Fruit fly (Drosophila melanogaster) whole organism, embryonic: ENCODE data around the gene Tfb4.
A peak's percentile ranks its signal among the peaks of the same experiment; 100 is the strongest.

ENCODE experiments used
- B-H1 ChIP-seq: fragments of 200-800 bp; sonication (Bioruptor generic); IDR thresholded peaks from 3 replicates; pipeline ENCODE4 v1.3.6; 2022; ENCODE audit warnings: missing biosample characterization, missing genetic modification characterization
- Bgb ChIP-seq: fragments of 200-800 bp; sonication (Bioruptor generic); IDR thresholded peaks from 2 replicates; pipeline ENCODE4 v1.3.6; 2022; ENCODE audit warnings: missing biosample characterization, missing genetic modification characterization; ENCODE audit not compliant: partially characterized antibody
- CG10209 ChIP-seq: fragments of 200-800 bp; sonication (Bioruptor generic); optimal IDR thresholded peaks from 3 replicates; lab custom pipeline; 2017; ENCODE audit warnings: missing biosample characterization, mild to moderate bottlenecking, missing genetic modification characterization, missing genetic modification reagents
- CG10979 ChIP-seq: fragments of 200-800 bp; sonication (Bioruptor generic); optimal IDR thresholded peaks from 2 replicates; lab custom pipeline; 2018; ENCODE audit warnings: missing biosample characterization, mild to moderate bottlenecking, missing genetic modification characterization, moderate library complexity
- CG11504 ChIP-seq: fragments of 200-800 bp; sonication (Bioruptor generic); optimal IDR thresholded peaks from 3 replicates; lab custom pipeline; 2019; ENCODE audit warnings: missing biosample characterization, mild to moderate bottlenecking, missing genetic modification characterization, moderate library complexity
- CG12659 ChIP-seq: fragments of 200-800 bp; sonication (Bioruptor generic); optimal IDR thresholded peaks from 3 replicates; lab custom pipeline; 2017; ENCODE audit warnings: mild to moderate bottlenecking, missing biosample characterization, missing genetic modification reagents, missing genetic modification characterization
- CG13775 ChIP-seq: fragments of 200-800 bp; sonication (Bioruptor generic); optimal IDR thresholded peaks from 3 replicates; lab custom pipeline; 2017; ENCODE audit warnings: missing biosample characterization, mild to moderate bottlenecking, missing genetic modification characterization
- CG15269 ChIP-seq: fragments of 200-800 bp; sonication (Bioruptor generic); optimal IDR thresholded peaks from 2 replicates; lab custom pipeline; 2018; ENCODE audit warnings: missing biosample characterization, mild to moderate bottlenecking, missing genetic modification characterization, moderate library complexity
- CG15696 ChIP-seq: fragments of 200-800 bp; sonication (Bioruptor generic); optimal IDR thresholded peaks from 2 replicates; lab custom pipeline; 2019; ENCODE audit warnings: missing biosample characterization, mild to moderate bottlenecking, missing genetic modification characterization, moderate library complexity
- CG17802 ChIP-seq: fragments of 200-800 bp; sonication (Bioruptor generic); optimal IDR thresholded peaks from 2 replicates; lab custom pipeline; 2018; ENCODE audit warnings: missing biosample characterization, mild to moderate bottlenecking, missing genetic modification characterization, moderate library complexity
- CG2202 ChIP-seq: fragments of 200-800 bp; sonication (Bioruptor generic); optimal IDR thresholded peaks from 2 replicates; lab custom pipeline; 2018; ENCODE audit warnings: missing biosample characterization, mild to moderate bottlenecking, missing genetic modification characterization
- CG32532 ChIP-seq: fragments of 200-800 bp; sonication (Bioruptor generic); IDR thresholded peaks from 2 replicates; pipeline ENCODE4 v1.3.6; 2022; ENCODE audit warnings: missing biosample characterization, missing genetic modification characterization
- CG42726 ChIP-seq: fragments of 200-800 bp; sonication (Bioruptor generic); IDR thresholded peaks from 2 replicates; pipeline ENCODE4 v1.3.6; 2022; ENCODE audit warnings: missing biosample characterization, missing genetic modification characterization; ENCODE audit not compliant: partially characterized antibody
- CG6175 ChIP-seq: fragments of 200-800 bp; sonication (Bioruptor generic); IDR thresholded peaks from 3 replicates; pipeline ENCODE4 v1.3.6; 2022; ENCODE audit warnings: missing biosample characterization, missing genetic modification characterization
- CG8944 ChIP-seq: fragments of 200-800 bp; sonication (Bioruptor generic); optimal IDR thresholded peaks from 3 replicates; lab custom pipeline; 2016; ENCODE audit warnings: missing biosample characterization, missing genetic modification characterization
- CG9727 ChIP-seq: fragments of 200-800 bp; sonication (Bioruptor generic); optimal IDR thresholded peaks from 3 replicates; lab custom pipeline; 2017; ENCODE audit warnings: missing biosample characterization, mild to moderate bottlenecking, missing genetic modification characterization
- CkIIα-i1 ChIP-seq: fragments of 200-800 bp; sonication (Bioruptor generic); IDR thresholded peaks from 2 replicates; pipeline ENCODE4 v1.3.6; 2022; ENCODE audit warnings: missing biosample characterization, missing genetic modification characterization
- Dek ChIP-seq: fragments of 200-800 bp; sonication (Bioruptor generic); optimal IDR thresholded peaks from 3 replicates; lab custom pipeline; 2019; ENCODE audit warnings: missing biosample characterization, mild to moderate bottlenecking, missing genetic modification characterization, moderate library complexity
- Fer1 ChIP-seq: fragments of 200-800 bp; sonication (Bioruptor generic); optimal IDR thresholded peaks from 2 replicates; lab custom pipeline; 2017; ENCODE audit warnings: missing biosample characterization, mild to moderate bottlenecking, missing genetic modification characterization
- Hand ChIP-seq: fragments of 200-800 bp; sonication (Bioruptor generic); optimal IDR thresholded peaks from 2 replicates; lab custom pipeline; 2017; ENCODE audit warnings: mild to moderate bottlenecking, missing biosample characterization, missing genetic modification reagents, missing genetic modification characterization
- Hr51 ChIP-seq, 2 experiments: fragments of 200-800 bp; sonication (Bioruptor generic); optimal IDR thresholded peaks; 2 replicates in 1 of 2; 3 replicates in 1 of 2; lab custom pipeline; 2016 to 2018; ENCODE audit warnings: missing biosample characterization in 2 of 2, missing genetic modification characterization in 2 of 2, mild to moderate bottlenecking in 1 of 2, moderate library complexity in 1 of 2
- Hr78 ChIP-seq, 2 experiments: fragments of 200-800 bp in 1 of 2; fragments of >200 bp in 1 of 2; sonication (Bioruptor generic) in 1 of 2; optimal IDR thresholded peaks; 2 replicates each; lab custom pipeline; 2017 to 2019; ENCODE audit warnings: missing biosample characterization in 2 of 2, missing genetic modification characterization in 2 of 2, mild to moderate bottlenecking in 1 of 2, moderate library complexity in 1 of 2
- MESR4 ChIP-seq: fragments of 200-800 bp; sonication (Bioruptor generic); optimal IDR thresholded peaks from 2 replicates; lab custom pipeline; 2018; ENCODE audit warnings: missing biosample characterization, mild to moderate bottlenecking, missing genetic modification characterization, moderate library complexity
- NC2α ChIP-seq: fragments of 200-800 bp; sonication (Bioruptor generic); optimal IDR thresholded peaks from 2 replicates; lab custom pipeline; 2016; ENCODE audit warnings: missing biosample characterization, missing genetic modification characterization
- NC2β ChIP-seq: fragments of 200-800 bp; sonication (Bioruptor generic); optimal IDR thresholded peaks from 2 replicates; lab custom pipeline; 2016; ENCODE audit warnings: missing biosample characterization, missing genetic modification characterization
- Opbp ChIP-seq: fragments of 200-800 bp; sonication (Bioruptor generic); IDR thresholded peaks from 3 replicates; pipeline ENCODE4 v1.3.6; 2022; ENCODE audit warnings: missing biosample characterization, missing genetic modification characterization; ENCODE audit not compliant: partially characterized antibody
- Optix ChIP-seq: fragments of 200-800 bp; sonication (Bioruptor generic); IDR thresholded peaks from 3 replicates; pipeline ENCODE4 v1.3.6; 2022; ENCODE audit warnings: missing biosample characterization, missing genetic modification characterization
- Spps ChIP-seq: fragments of 200-800 bp; sonication (Bioruptor generic); optimal IDR thresholded peaks from 2 replicates; lab custom pipeline; 2018; ENCODE audit warnings: missing biosample characterization, mild to moderate bottlenecking, missing genetic modification characterization
- Trl ChIP-seq, 3 experiments: fragments of >200 bp in 2 of 3; fragments of 200-800 bp in 1 of 3; sonication (Bioruptor generic) in 1 of 3; optimal IDR thresholded peaks; 2 replicates in 1 of 3; 3 replicates in 2 of 3; lab custom pipeline; 2016 to 2017; ENCODE audit warnings: missing biosample characterization in 1 of 3, missing genetic modification characterization in 1 of 3
- caup ChIP-seq: fragments of 200-800 bp; sonication (Bioruptor generic); optimal IDR thresholded peaks from 3 replicates; lab custom pipeline; 2017; ENCODE audit warnings: missing biosample characterization, mild to moderate bottlenecking, missing genetic modification characterization, moderate library complexity; ENCODE audit not compliant: severe bottlenecking
- chm ChIP-seq: fragments of 200-800 bp; sonication (Bioruptor generic); IDR thresholded peaks from 2 replicates; pipeline ENCODE4 v1.3.6; 2022; ENCODE audit warnings: missing biosample characterization, missing genetic modification characterization
- cwo ChIP-seq: fragments of 200-800 bp; sonication (Bioruptor generic); optimal IDR thresholded peaks from 3 replicates; lab custom pipeline; 2017; ENCODE audit warnings: missing biosample characterization, missing genetic modification characterization, mild to moderate bottlenecking, moderate library complexity, missing genetic modification reagents
- dati ChIP-seq: fragments of 200-800 bp; sonication (Bioruptor generic); IDR thresholded peaks from 2 replicates; pipeline ENCODE4 v1.3.6; 2022; ENCODE audit warnings: missing biosample characterization, missing genetic modification characterization
- emc ChIP-seq: fragments of 200-800 bp; sonication (Bioruptor generic); optimal IDR thresholded peaks from 2 replicates; lab custom pipeline; 2016; ENCODE audit warnings: missing biosample characterization, missing genetic modification characterization
- eyg ChIP-seq: fragments of 200-800 bp; sonication (Bioruptor generic); optimal IDR thresholded peaks from 3 replicates; lab custom pipeline; 2016; ENCODE audit warnings: missing biosample characterization, missing genetic modification characterization
- fd64A ChIP-seq: fragments of 200-800 bp; sonication (Bioruptor generic); optimal IDR thresholded peaks from 3 replicates; lab custom pipeline; 2018; ENCODE audit warnings: missing biosample characterization, mild to moderate bottlenecking, missing genetic modification characterization
- gcm ChIP-seq: fragments of 200-800 bp; sonication (Bioruptor generic); optimal IDR thresholded peaks from 2 replicates; lab custom pipeline; 2019; ENCODE audit warnings: missing biosample characterization, mild to moderate bottlenecking, missing genetic modification characterization, moderate library complexity
- gem ChIP-seq: fragments of 200-800 bp; sonication (Bioruptor generic); optimal IDR thresholded peaks from 2 replicates; lab custom pipeline; 2019; ENCODE audit warnings: missing biosample characterization, mild to moderate bottlenecking, missing genetic modification characterization, moderate library complexity
- grau ChIP-seq: fragments of 200-800 bp; optimal IDR thresholded peaks from 3 replicates; lab custom pipeline; 2019; ENCODE audit warnings: missing biosample characterization, mild to moderate bottlenecking, missing genetic modification characterization, moderate library complexity
- gt ChIP-seq: fragments of 200-800 bp; sonication (Bioruptor generic); IDR thresholded peaks from 2 replicates; pipeline ENCODE4 v1.3.6; 2022; ENCODE audit warnings: missing biosample characterization, missing genetic modification characterization
- kah ChIP-seq: fragments of 200-800 bp; sonication (Bioruptor generic); optimal IDR thresholded peaks from 2 replicates; lab custom pipeline; 2018; ENCODE audit warnings: missing biosample characterization, mild to moderate bottlenecking, missing genetic modification characterization
- nau ChIP-seq: fragments of 200-800 bp; sonication (Bioruptor generic); optimal IDR thresholded peaks from 3 replicates; lab custom pipeline; 2017; ENCODE audit warnings: missing biosample characterization, mild to moderate bottlenecking, missing genetic modification characterization, missing genetic modification reagents
- oc ChIP-seq: fragments of 200-800 bp; sonication (Bioruptor generic); optimal IDR thresholded peaks from 2 replicates; lab custom pipeline; 2018; ENCODE audit warnings: missing biosample characterization, mild to moderate bottlenecking, missing genetic modification characterization, moderate library complexity
- ro ChIP-seq: fragments of 200-800 bp; sonication (Bioruptor generic); IDR thresholded peaks from 2 replicates; pipeline ENCODE4 v1.3.6; 2022; ENCODE audit warnings: missing biosample characterization, missing genetic modification characterization
- tio ChIP-seq: fragments of 200-800 bp; sonication (Bioruptor generic); optimal IDR thresholded peaks from 2 replicates; lab custom pipeline; 2017; ENCODE audit warnings: missing biosample characterization, missing genetic modification characterization, inconsistent platforms
- tup ChIP-seq: fragments of 200-800 bp; sonication (Bioruptor generic); optimal IDR thresholded peaks from 2 replicates; lab custom pipeline; 2016; ENCODE audit warnings: missing biosample characterization, mild to moderate bottlenecking, missing genetic modification characterization, moderate library complexity
- yki ChIP-seq: fragments of >200 bp; optimal IDR thresholded peaks from 3 replicates; lab custom pipeline; 2018
- zfh2 ChIP-seq: fragments of 200-800 bp; sonication (Bioruptor generic); optimal IDR thresholded peaks from 2 replicates; lab custom pipeline; 2016; ENCODE audit warnings: missing biosample characterization, missing genetic modification characterization

Gene Tfb4

DNA sequence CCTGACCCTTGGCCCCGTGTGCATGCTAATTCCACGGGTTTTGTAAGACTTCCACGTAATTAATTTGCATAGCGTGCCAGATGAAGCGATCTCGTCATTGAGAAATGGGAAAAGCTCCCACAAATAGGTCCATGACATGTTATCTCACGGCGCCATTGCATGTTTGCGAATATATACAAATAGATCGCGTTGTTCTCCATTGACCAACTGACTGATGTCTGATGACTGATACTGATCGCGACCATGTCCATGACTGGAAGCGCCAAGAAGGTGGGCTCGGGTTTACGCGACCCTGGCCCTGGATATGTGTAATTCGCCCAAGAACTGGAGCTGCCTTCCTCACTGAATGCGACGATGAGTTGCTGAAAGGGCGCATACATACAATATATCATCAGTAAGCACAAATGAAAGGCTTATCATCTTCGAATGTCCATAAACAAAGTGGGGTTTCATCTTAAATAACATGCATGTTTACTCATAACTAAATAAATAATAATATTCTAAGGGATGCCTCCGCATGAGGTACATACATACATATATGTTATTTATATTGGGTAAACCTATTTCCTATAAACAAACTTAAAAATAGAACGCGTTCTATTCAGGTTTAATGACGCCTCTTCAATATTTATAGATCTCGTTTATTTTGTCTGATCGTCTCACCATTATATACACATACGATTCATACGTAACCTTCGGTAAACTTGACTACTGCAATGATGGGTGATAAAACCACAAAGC, 27.2 kb downstream of the Tfb4 start (continued):
- TF ChIP-seq CG11504 (tag; lab: Kevin White, UChicago) (peak; percentile 67), gt (GFP tag; lab: Robert Waterston, UW) (no peak), tup (GFP tag; lab: Kevin White, UChicago) (no peak), Optix (GFP tag; lab: Robert Waterston, UW) (no peak), nau (peak; percentile 50), CG6175 (GFP tag; lab: Robert Waterston, UW) (no peak), CG2202 (tag; lab: Kevin White, UChicago) (peak; percentile 76), Fer1 (GFP tag; lab: Kevin White, UChicago) (no peak), CG32532 (GFP tag; lab: Robert Waterston, UW) (no peak), Bgb (GFP tag; lab: Robert Waterston, UW) (no peak), NC2β (no peak), CG13775 (GFP tag; lab: Kevin White, UChicago) (no peak), Hr78 (GFP tag; optimal IDR thresholded peaks at IDR 0.05; lab: Kevin White, UChicago) (no peak), CG10209 (GFP tag; lab: Kevin White, UChicago) (peak; percentile 55), Dek (tag; lab: Kevin White, UChicago) (no peak), CG42726 (GFP tag; lab: Robert Waterston, UW) (no peak), Opbp (GFP tag; lab: Robert Waterston, UW) (no peak), caup (GFP tag; lab: Kevin White, UChicago) (peak; percentile 19), cwo (GFP tag; lab: Kevin White, UChicago) (peak; percentile 29), CG12659 (no peak), CG10979 (tag; lab: Kevin White, UChicago) (peak; percentile 52), kah (GFP tag; lab: Kevin White, UChicago) (no peak), MESR4 (GFP tag; lab: Kevin White, UChicago) (no peak), tio (GFP tag; lab: Kevin White, UChicago) (no peak), zfh2 (GFP tag; lab: Kevin White, UChicago) (no peak), CG8944 (GFP tag; lab: Kevin White, UChicago) (no peak), yki (lab: Kevin White, UChicago) (no peak), oc (tag; lab: Kevin White, UChicago) (peak; percentile 46), Spps (tag; lab: Kevin White, UChicago) (peak; percentile 48), Trl (optimal IDR thresholded peaks at IDR 0.05; lab: Kevin White, UChicago) (no peak), Trl (GFP tag; optimal IDR thresholded peaks at IDR 0.05; lab: Kevin White, UChicago) (no peak), Hand (GFP tag; lab: Kevin White, UChicago) (no peak), NC2α (GFP tag; lab: Kevin White, UChicago) (no peak), CG17802 (tag; lab: Kevin White, UChicago) (no peak), B-H1 (GFP tag; lab: Robert Waterston, UW) (no peak), CG15269 (no peak), grau (peak; percentile 28), Hr51 (GFP tag; optimal IDR thresholded peaks at IDR 0.05; lab: Kevin White, UChicago) (no peak), gem (tag; lab: Kevin White, UChicago) (peak; percentile 72), fd64A (GFP tag; lab: Kevin White, UChicago) (peak; percentile 57), CG9727 (GFP tag; lab: Kevin White, UChicago) (peak; percentile 74), ro (no peak), chm (GFP tag; lab: Robert Waterston, UW) (no peak; the same call in 1 of the 2 replicates), gcm (peak; percentile 55), CkIIα-i1 (no peak), eyg (GFP tag; lab: Kevin White, UChicago) (no peak), dati (GFP tag; lab: Robert Waterston, UW) (no peak), emc (GFP tag; lab: Kevin White, UChicago) (no peak), CG15696 (tag; lab: Kevin White, UChicago) (peak; percentile 83)
